Worm (Caenorhabditis elegans): Measurements from ENCODE around the gene str-138.

Gene str-138

DNA sequence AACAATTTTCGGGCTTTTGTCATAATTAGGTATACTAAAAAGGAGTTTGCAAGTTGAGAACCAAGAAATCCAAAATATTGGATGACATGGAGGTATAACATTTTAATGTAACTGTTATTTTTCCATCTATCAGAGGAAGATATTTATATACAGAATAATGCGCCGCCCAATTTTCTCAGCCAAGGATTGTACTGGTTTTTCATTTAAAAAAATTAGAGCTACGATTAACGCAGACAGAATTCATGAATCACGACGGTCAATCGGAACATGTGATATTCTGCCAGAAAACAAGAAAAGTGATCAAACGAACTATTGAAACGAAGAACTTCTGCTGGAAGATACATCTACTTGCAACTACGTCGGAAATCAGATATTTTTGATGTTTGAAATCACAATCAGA is 39.8 kb downstream of the str-138 start, which contains the start of gene str-145:
Gene str-145, minus strand, starts transcription at position 101 of the 400 bp plus-strand sequence.
- no peak for TF ChIP-seq ceh-82 (tag; optimal IDR thresholded peaks at IDR 0.05)
- TF ChIP-seq mdl-1 (tag; optimal IDR thresholded peaks at IDR 0.05), result no peak
- no peak for TF ChIP-seq pqm-1 (tag; optimal IDR thresholded peaks at IDR 0.05)
- TF ChIP-seq hmg-11 (tag; optimal IDR thresholded peaks at IDR 0.05), result no peak
- TF ChIP-seq fkh-10 (GFP tag; optimal IDR thresholded peaks at IDR 0.05), result no peak
- no peak for TF ChIP-seq nhr-67 (tag; optimal IDR thresholded peaks at IDR 0.05)
- no peak for TF ChIP-seq nhr-237 (tag; optimal IDR thresholded peaks at IDR 0.05)
- TF ChIP-seq eor-1 (tag; optimal IDR thresholded peaks at IDR 0.05), result no peak
- no peak for TF ChIP-seq nhr-23 (tag; optimal IDR thresholded peaks at IDR 0.05)
- TF ChIP-seq nhr-77 (tag; optimal IDR thresholded peaks at IDR 0.05), result no peak
- no peak for TF ChIP-seq sea-2 (GFP tag; optimal IDR thresholded peaks at IDR 0.05)

DNA sequence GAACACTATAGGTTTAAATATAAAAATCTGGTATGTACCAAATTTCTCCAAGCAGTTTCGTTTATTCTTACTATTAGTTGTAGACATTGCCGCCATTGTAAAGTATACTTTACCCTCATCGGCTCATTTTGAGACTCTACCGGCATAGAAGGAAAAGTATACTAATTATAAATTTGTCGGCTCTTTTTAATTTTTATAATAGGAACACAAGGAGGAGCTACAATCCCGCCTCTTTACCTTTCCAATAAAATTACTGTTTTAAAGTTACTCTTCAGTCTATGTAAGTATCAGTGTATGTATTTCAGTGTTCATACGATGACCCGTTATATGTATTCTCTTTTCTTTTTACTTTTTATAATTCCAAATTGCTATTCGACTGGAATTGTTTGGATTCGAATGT is 40.8 kb downstream of the str-138 start, which contains the start of gene sdz-23:
Gene sdz-23, plus strand, starts transcription at position 301 of the 400 bp plus-strand sequence.
- TF ChIP-seq fkh-10 (GFP tag; optimal IDR thresholded peaks at IDR 0.05), result no peak
- no peak for TF ChIP-seq nhr-237 (tag; optimal IDR thresholded peaks at IDR 0.05)
- no peak for TF ChIP-seq daf-12 (tag; optimal IDR thresholded peaks at IDR 0.05)
- no peak for TF ChIP-seq egl-5 (tag; optimal IDR thresholded peaks at IDR 0.05)
- no peak for TF ChIP-seq nhr-43 (tag; optimal IDR thresholded peaks at IDR 0.05; ENCODE audit: poor library complexity, severe bottlenecking)
- no peak for TF ChIP-seq nhr-67 (tag; optimal IDR thresholded peaks at IDR 0.05)
- TF ChIP-seq nhr-11 (tag; optimal IDR thresholded peaks at IDR 0.05), result no peak
- no peak for TF ChIP-seq elt-3 (tag; optimal IDR thresholded peaks at IDR 0.05)
- no peak for TF ChIP-seq ztf-11 (tag; optimal IDR thresholded peaks at IDR 0.05)
- TF ChIP-seq elt-1 (tag; optimal IDR thresholded peaks at IDR 0.05), result no peak
- no peak for TF ChIP-seq ama-1 (optimal IDR thresholded peaks at IDR 0.05)
- no peak for TF ChIP-seq tbx-2 (tag; optimal IDR thresholded peaks at IDR 0.05)
- TF ChIP-seq ceh-16 (tag; optimal IDR thresholded peaks at IDR 0.05), result no peak

- no peak for TF ChIP-seq aly-2 (tag; optimal IDR thresholded peaks at IDR 0.05)
- TF ChIP-seq nhr-76 (tag; optimal IDR thresholded peaks at IDR 0.05), result no peak
- no peak for TF ChIP-seq jun-1 (tag; optimal IDR thresholded peaks at IDR 0.05)
- TF ChIP-seq ceh-82 (tag; optimal IDR thresholded peaks at IDR 0.05), result no peak
These were observed 44.5 kb downstream of the str-138 start, which contains the start of gene str-90 for ce11 chrV:8102960-8103359. Gene str-90 (plus strand): TSS chrV:8103260.

ce11 chrV:8104473-8104872 is 46.0 kb downstream of the str-138 start, which contains the start of gene srlf-16:
Gene srlf-16 (plus strand): TSS chrV:8104773.
- no peak for TF ChIP-seq fkh-2 (tag; optimal IDR thresholded peaks at IDR 0.05)
- no peak for TF ChIP-seq fos-1 (tag; optimal IDR thresholded peaks at IDR 0.05)
- TF ChIP-seq tbx-2 (tag; optimal IDR thresholded peaks at IDR 0.05), result no peak
- no peak for TF ChIP-seq nhr-25 (tag; optimal IDR thresholded peaks at IDR 0.05)
- no peak for TF ChIP-seq ZK546.5 (tag; optimal IDR thresholded peaks at IDR 0.05)
- no peak for TF ChIP-seq pqm-1 (tag; optimal IDR thresholded peaks at IDR 0.05)
- no peak for TF ChIP-seq nfya-1 (tag; optimal IDR thresholded peaks at IDR 0.05; ENCODE audit: insufficient read depth)
- TF ChIP-seq unc-39 (tag; optimal IDR thresholded peaks at IDR 0.05), result no peak
- TF ChIP-seq nhr-11 (tag; optimal IDR thresholded peaks at IDR 0.05), result no peak
- no peak for TF ChIP-seq R02D3.7 (tag; optimal IDR thresholded peaks at IDR 0.05)
- no peak for TF ChIP-seq ceh-82 (tag; optimal IDR thresholded peaks at IDR 0.05)
- no peak for TF ChIP-seq egl-5 (tag; optimal IDR thresholded peaks at IDR 0.05)
- no peak for TF ChIP-seq daf-12 (tag; optimal IDR thresholded peaks at IDR 0.05)
- TF ChIP-seq sea-2 (GFP tag; optimal IDR thresholded peaks at IDR 0.05), result no peak
- TF ChIP-seq eor-1 (tag; optimal IDR thresholded peaks at IDR 0.05), result no peak
- no peak for TF ChIP-seq elt-2 (tag; optimal IDR thresholded peaks at IDR 0.05)
- TF ChIP-seq fkh-10 (GFP tag; optimal IDR thresholded peaks at IDR 0.05), result no peak
- no peak for TF ChIP-seq nhr-237 (tag; optimal IDR thresholded peaks at IDR 0.05)
- no peak for TF ChIP-seq ceh-9 (tag; optimal IDR thresholded peaks at IDR 0.05)
- no peak for TF ChIP-seq nhr-77 (tag; optimal IDR thresholded peaks at IDR 0.05)

ce11 chrV:8108670-8109069 is 50.2 kb downstream of the str-138 start, which contains the start of gene myo-5:
Gene myo-5 (plus strand): TSS chrV:8108970.
- TF ChIP-seq nfya-1 (tag; optimal IDR thresholded peaks at IDR 0.05; ENCODE audit: insufficient read depth), result no peak
- TF ChIP-seq ZK546.5 (tag; optimal IDR thresholded peaks at IDR 0.05), result no peak
- no peak for TF ChIP-seq lin-39 (tag; optimal IDR thresholded peaks at IDR 0.05)
- TF ChIP-seq lin-15B (tag; optimal IDR thresholded peaks at IDR 0.05), result no peak
- no peak for TF ChIP-seq nhr-77 (tag; optimal IDR thresholded peaks at IDR 0.05)
- no peak for TF ChIP-seq snpc-4 (tag; optimal IDR thresholded peaks at IDR 0.05)
- TF ChIP-seq sea-2 (GFP tag; optimal IDR thresholded peaks at IDR 0.05), result no peak
- TF ChIP-seq nhr-12 (tag; optimal IDR thresholded peaks at IDR 0.05), result no peak
- no peak for TF ChIP-seq ceh-28 (tag; optimal IDR thresholded peaks at IDR 0.05)
- TF ChIP-seq unc-39 (tag; optimal IDR thresholded peaks at IDR 0.05), result no peak
- no peak for TF ChIP-seq egl-5 (tag; optimal IDR thresholded peaks at IDR 0.05)
- TF ChIP-seq nhr-76 (tag; optimal IDR thresholded peaks at IDR 0.05), result no peak
- TF ChIP-seq pha-4 (tag; optimal IDR thresholded peaks at IDR 0.05), result no peak
- TF ChIP-seq nhr-28 (tag; optimal IDR thresholded peaks at IDR 0.05), result no peak
- no peak for TF ChIP-seq fkh-10 (GFP tag; optimal IDR thresholded peaks at IDR 0.05)
- TF ChIP-seq elt-1 (tag; optimal IDR thresholded peaks at IDR 0.05), result no peak
- TF ChIP-seq elt-3 (tag; optimal IDR thresholded peaks at IDR 0.05), result no peak
- no peak for TF ChIP-seq unc-62 (GFP tag; optimal IDR thresholded peaks at IDR 0.05)
- no peak for TF ChIP-seq mml-1 (tag; optimal IDR thresholded peaks at IDR 0.05)

All from whole organism, L3 larva.